Worm (Caenorhabditis elegans): Measurements from ENCODE around the gene nuo-3.

The nuo-3 gene

DNA sequence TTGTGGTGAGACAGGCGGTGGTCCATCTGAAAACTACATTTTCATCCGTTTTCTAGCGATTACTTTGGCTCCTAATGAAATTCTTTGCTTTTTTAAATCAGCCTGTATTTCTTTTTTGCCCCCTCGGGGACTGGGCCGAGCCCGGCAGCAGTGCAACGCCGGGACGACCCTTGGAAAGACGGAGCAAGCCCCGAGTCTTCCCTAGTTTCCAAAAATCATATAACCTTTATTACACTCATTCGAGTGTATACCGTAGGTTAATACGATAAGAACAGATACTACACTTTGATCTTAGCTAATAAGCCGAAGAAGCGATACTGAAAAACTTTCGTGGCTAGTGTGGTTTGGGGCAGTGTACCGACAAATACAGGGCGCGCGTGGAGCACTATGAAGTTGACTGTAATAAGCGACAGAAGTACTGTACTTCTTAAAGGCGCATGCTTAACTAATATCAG lies 32.6 kb downstream of the nuo-3 start (continued):
- TF ChIP-seq athp-1 (tag; optimal IDR thresholded peaks at IDR 0.05) (peak; percentile 21), dpff-1 (tag; optimal IDR thresholded peaks at IDR 0.05) (no peak), akir-1 (GFP tag; optimal IDR thresholded peaks at IDR 0.05) (no peak), zim-3 (tag; optimal IDR thresholded peaks at IDR 0.05) (no peak), nfya-2 (GFP tag; IDR thresholded peaks at IDR 0.05) (0 out of 2 replicates have a peak, but pooled peaks have one; percentile 43), ekl-4 (GFP tag; IDR thresholded peaks at IDR 0.05) (peak; percentile 71), hlh-12 (tag; optimal IDR thresholded peaks at IDR 0.05) (no peak), Y56A3A.18 (GFP tag; IDR thresholded peaks at IDR 0.05) (0 out of 2 replicates have a peak, but pooled peaks have one; percentile 26), mel-28 (tag; optimal IDR thresholded peaks at IDR 0.05; ENCODE audit: borderline replicate concordance) (no peak), ceh-40 (GFP tag; IDR thresholded peaks at IDR 0.05) (0 out of 2 replicates have a peak, but pooled peaks have one; percentile 31), dox-1 (GFP tag; IDR thresholded peaks at IDR 0.05) (peak; percentile 85), rec-8 (tag; optimal IDR thresholded peaks at IDR 0.05) (no peak), attf-5 (GFP tag; optimal IDR thresholded peaks at IDR 0.05) (no peak), K12H6.12 (tag; optimal IDR thresholded peaks at IDR 0.05) (no peak), repo-1 (tag; optimal IDR thresholded peaks at IDR 0.05) (peak; percentile 1), Y53G8AR.9 (GFP tag; conservative IDR thresholded peaks at IDR 0.05) (peak; percentile 71), madf-3 (GFP tag; IDR thresholded peaks at IDR 0.05) (0 out of 2 replicates have a peak, but pooled peaks have one; percentile 45), ccch-3 (GFP tag; optimal IDR thresholded peaks at IDR 0.05) (no peak), F52B5.7 (tag; optimal IDR thresholded peaks at IDR 0.05) (no peak), let-526 (GFP tag; IDR thresholded peaks at IDR 0.05) (no peak), T07F8.4 (tag; optimal IDR thresholded peaks at IDR 0.05) (no peak), ztf-25 (GFP tag; IDR thresholded peaks at IDR 0.05) (0 out of 2 replicates have a peak, but pooled peaks have one; percentile 3), tbx-9 (tag; optimal IDR thresholded peaks at IDR 0.05; ENCODE audit: borderline replicate concordance) (no peak), snpc-1.1 (tag; optimal IDR thresholded peaks at IDR 0.05; ENCODE audit: insufficient read depth) (peak; percentile 96), F57C9.4 (tag; optimal IDR thresholded peaks at IDR 0.05) (no peak), ceh-100 (GFP tag; IDR thresholded peaks at IDR 0.05) (peak; percentile 70), madf-10 (tag; optimal IDR thresholded peaks at IDR 0.05) (no peak), Y67H2A.10 (GFP tag; conservative IDR thresholded peaks at IDR 0.05) (0 out of 2 replicates have a peak, but pooled peaks have one; percentile 32), sdz-38 (tag; optimal IDR thresholded peaks at IDR 0.05) (no peak), Y53F4B.3 (GFP tag; IDR thresholded peaks at IDR 0.05) (peak; percentile 72), pha-4 (tag; optimal IDR thresholded peaks at IDR 0.05) (no peak), ztf-6 (GFP tag; IDR thresholded peaks at IDR 0.05) (no peak), let-607 (tag; optimal IDR thresholded peaks at IDR 0.05) (no peak), bed-1 (GFP tag; IDR thresholded peaks at IDR 0.05) (no peak), F23B12.7 (tag; optimal IDR thresholded peaks at IDR 0.05; ENCODE audit: insufficient read depth) (peak; percentile 38), unc-62 (GFP tag; optimal IDR thresholded peaks at IDR 0.05) (no peak), F55B11.4 (tag; optimal IDR thresholded peaks at IDR 0.05; ENCODE audit: borderline replicate concordance, insufficient read depth) (no peak), nhr-120 (GFP tag; IDR thresholded peaks at IDR 0.05) (no peak), nhr-27 (tag; optimal IDR thresholded peaks at IDR 0.05) (no peak), dpl-1 (GFP tag; optimal IDR thresholded peaks at IDR 0.05) (no peak), F37B4.10 (GFP tag; IDR thresholded peaks at IDR 0.05) (no peak), lsy-27 (tag; optimal IDR thresholded peaks at IDR 0.05; ENCODE audit: borderline replicate concordance, insufficient read depth) (peak; percentile 42), F33H1.4 (GFP tag; IDR thresholded peaks at IDR 0.05) (peak; percentile 72), ama-1 (optimal IDR thresholded peaks at IDR 0.05) (no peak), ama-1 (GFP tag; optimal IDR thresholded peaks at IDR 0.05) (peak in 1 of 2 experiments; percentile 41), egrh-3 (GFP tag; IDR thresholded peaks at IDR 0.05) (no peak), ceh-79 (tag; optimal IDR thresholded peaks at IDR 0.05) (no peak), efl-1 (GFP tag; optimal IDR thresholded peaks at IDR 0.05) (peak; percentile 25)
